Worm (Caenorhabditis elegans) whole organism, mixed stage, embryonic: Measurements from ENCODE around the gene W09G12.7.

Experiments
- ceh-83 ChIP-seq: fragments of 200-800 bp; sonication (Bioruptor generic); optimal IDR thresholded peaks from 2 replicates; lab custom pipeline; 2018; ENCODE audit warnings: mild to moderate bottlenecking, missing genetic modification characterization, missing compliant biosample characterization
- drap-1 ChIP-seq: fragments of 200-800 bp; sonication (Bioruptor generic); optimal IDR thresholded peaks from 3 replicates; lab custom pipeline; 2018; ENCODE audit warnings: mild to moderate bottlenecking, missing genetic modification characterization, missing compliant biosample characterization
- elt-3 ChIP-seq: fragments of 150-350 bp; optimal IDR thresholded peaks from 2 replicates; lab custom pipeline; 2014; ENCODE audit warnings: missing biosample characterization, missing genetic modification characterization
- lsy-2 ChIP-seq: fragments of 150-350 bp; optimal IDR thresholded peaks from 2 replicates; lab custom pipeline; 2014; ENCODE audit warnings: missing biosample characterization, missing genetic modification characterization
- mab-5 ChIP-seq: fragments of 150-350 bp; optimal IDR thresholded peaks from 2 replicates; lab custom pipeline; 2014; ENCODE audit warnings: missing biosample characterization, missing genetic modification characterization
- nhr-12 ChIP-seq: fragments of 150-350 bp; optimal IDR thresholded peaks from 2 replicates; lab custom pipeline; 2014; ENCODE audit warnings: missing biosample characterization, missing genetic modification characterization
- nhr-28 ChIP-seq: fragments of 150-350 bp; optimal IDR thresholded peaks from 2 replicates; lab custom pipeline; 2014; ENCODE audit warnings: missing biosample characterization, missing genetic modification characterization
- nhr-76 ChIP-seq: sonication (generic microtip); optimal IDR thresholded peaks from 2 replicates; lab custom pipeline; 2017; ENCODE audit warnings: missing biosample characterization, missing genetic modification characterization
- snpc-4 ChIP-seq: fragments of 150-350 bp; optimal IDR thresholded peaks from 2 replicates; lab custom pipeline; 2014; ENCODE audit warnings: missing biosample characterization, missing genetic modification characterization
- sptf-1 ChIP-seq: sonication (generic microtip); optimal IDR thresholded peaks from 2 replicates; lab custom pipeline; 2017; ENCODE audit warnings: mild to moderate bottlenecking, missing genetic modification characterization, moderate library complexity, missing compliant biosample characterization
- tbx-8 ChIP-seq: fragments of 200-800 bp; sonication (Bioruptor generic); optimal IDR thresholded peaks from 2 replicates; lab custom pipeline; 2018; ENCODE audit warnings: mild to moderate bottlenecking, missing genetic modification characterization, moderate library complexity, missing compliant biosample characterization
- ztf-11 ChIP-seq: fragments of 150-350 bp; optimal IDR thresholded peaks from 2 replicates; lab custom pipeline; 2014; ENCODE audit warnings: missing biosample characterization, missing genetic modification characterization

DNA sequence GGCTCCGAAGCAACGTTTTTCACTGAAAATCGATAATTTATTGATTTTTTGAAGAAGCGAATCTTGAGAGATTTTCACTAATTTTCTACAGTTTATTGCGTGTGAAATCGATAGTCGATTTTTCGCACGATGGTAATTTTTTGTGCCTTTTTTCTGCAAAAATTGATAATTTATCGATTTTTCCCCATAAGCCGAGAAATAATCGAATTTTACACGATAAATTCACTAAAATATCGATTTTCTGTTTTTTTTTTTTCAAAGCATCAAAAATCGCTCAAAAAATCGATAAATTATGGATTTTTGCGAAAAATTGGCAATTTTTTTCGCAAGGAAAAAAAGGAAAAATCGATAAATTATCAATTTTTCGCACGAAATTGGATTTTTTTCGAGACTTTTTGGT is 6.9 kb downstream of the W09G12.7 start:
- TF ChIP-seq lsy-2 (tag; lab: Kevin White, UChicago) (no peak), elt-3 (tag; lab: Kevin White, UChicago) (no peak), tbx-8 (GFP tag; lab: Kevin White, UChicago) (no peak), nhr-12 (tag; lab: Kevin White, UChicago) (no peak), ceh-83 (GFP tag; lab: Kevin White, UChicago) (no peak), sptf-1 (no peak), snpc-4 (tag; lab: Kevin White, UChicago) (no peak), nhr-28 (tag; lab: Kevin White, UChicago) (no peak), ztf-11 (tag; lab: Kevin White, UChicago) (no peak), nhr-76 (tag; lab: Kevin White, UChicago) (no peak), drap-1 (GFP tag; lab: Kevin White, UChicago) (no peak), mab-5 (tag; lab: Kevin White, UChicago) (no peak)
